Fruit fly (Drosophila melanogaster) whole organism, embryonic: Measurements from ENCODE around the gene CG10510.

Source experiments
- Asciz ChIP-seq: fragments of 200-800 bp; sonication (Bioruptor generic); optimal IDR thresholded peaks from 2 replicates; lab custom pipeline; 2017; ENCODE audit warnings: missing biosample characterization, mild to moderate bottlenecking, missing genetic modification characterization, missing genetic modification reagents
- Atf3 ChIP-seq: fragments of 200-800 bp; sonication (Bioruptor generic); optimal IDR thresholded peaks from 3 replicates; lab custom pipeline; 2016; ENCODE audit warnings: missing biosample characterization, missing genetic modification characterization
- Blimp-1 ChIP-seq: fragments of 200-800 bp; sonication (Bioruptor generic); optimal IDR thresholded peaks from 3 replicates; lab custom pipeline; 2018; ENCODE audit warnings: missing biosample characterization, missing genetic modification characterization, mild to moderate bottlenecking, moderate library complexity, missing genetic modification reagents
- C15 ChIP-seq: fragments of 200-800 bp; sonication (Bioruptor generic); IDR thresholded peaks from 3 replicates; pipeline ENCODE4 v1.3.6; 2022; ENCODE audit warnings: missing biosample characterization, missing genetic modification characterization
- CG11093 ChIP-seq: fragments of 200-800 bp; sonication (Bioruptor generic); IDR thresholded peaks from 3 replicates; pipeline ENCODE4 v1.3.6; 2022; ENCODE audit warnings: missing biosample characterization, missing genetic modification characterization
- CG11456 ChIP-seq: fragments of 200-800 bp; sonication (Bioruptor generic); IDR thresholded peaks from 3 replicates; pipeline ENCODE4 v1.3.6; 2022; ENCODE audit warnings: missing biosample characterization, missing genetic modification characterization
- CG12071 ChIP-seq: fragments of 200-800 bp; sonication (Bioruptor generic); optimal IDR thresholded peaks from 3 replicates; lab custom pipeline; 2018; ENCODE audit warnings: missing biosample characterization, mild to moderate bottlenecking, missing genetic modification characterization
- CG13424 ChIP-seq: fragments of 200-800 bp; sonication (Bioruptor generic); optimal IDR thresholded peaks from 2 replicates; lab custom pipeline; 2019; ENCODE audit warnings: missing biosample characterization, mild to moderate bottlenecking, missing genetic modification characterization, moderate library complexity
- CG17802 ChIP-seq: fragments of 200-800 bp; sonication (Bioruptor generic); optimal IDR thresholded peaks from 2 replicates; lab custom pipeline; 2018; ENCODE audit warnings: missing biosample characterization, mild to moderate bottlenecking, missing genetic modification characterization, moderate library complexity
- CG2199 ChIP-seq: fragments of 200-800 bp; sonication (Bioruptor generic); IDR thresholded peaks from 3 replicates; pipeline ENCODE4 v1.3.6; 2022; ENCODE audit warnings: missing biosample characterization, missing genetic modification characterization
- CG31224 ChIP-seq: fragments of 200-800 bp; sonication (Bioruptor generic); IDR thresholded peaks from 2 replicates; pipeline ENCODE4 v1.3.6; 2022; ENCODE audit warnings: missing biosample characterization, missing genetic modification characterization
- CG31388 ChIP-seq: fragments of 200-800 bp; sonication (Bioruptor generic); optimal IDR thresholded peaks from 2 replicates; lab custom pipeline; 2016; ENCODE audit warnings: missing biosample characterization, missing genetic modification characterization
- CG32532 ChIP-seq: fragments of 200-800 bp; sonication (Bioruptor generic); IDR thresholded peaks from 2 replicates; pipeline ENCODE4 v1.3.6; 2022; ENCODE audit warnings: missing biosample characterization, missing genetic modification characterization
- CG3407 ChIP-seq: fragments of 200-800 bp; sonication (Bioruptor generic); optimal IDR thresholded peaks from 2 replicates; lab custom pipeline; 2018; ENCODE audit warnings: missing biosample characterization, mild to moderate bottlenecking, missing genetic modification characterization
- CG42726 ChIP-seq: fragments of 200-800 bp; sonication (Bioruptor generic); IDR thresholded peaks from 2 replicates; pipeline ENCODE4 v1.3.6; 2022; ENCODE audit warnings: missing biosample characterization, missing genetic modification characterization; ENCODE audit not compliant: partially characterized antibody
- CG6791 ChIP-seq: fragments of 200-800 bp; sonication (Bioruptor generic); IDR thresholded peaks from 3 replicates; pipeline ENCODE4 v1.3.6; 2022; ENCODE audit warnings: missing biosample characterization, missing genetic modification characterization; ENCODE audit not compliant: partially characterized antibody
- CG7271 ChIP-seq: fragments of 200-800 bp; sonication (Bioruptor generic); optimal IDR thresholded peaks from 2 replicates; lab custom pipeline; 2018; ENCODE audit warnings: missing biosample characterization, mild to moderate bottlenecking, missing genetic modification characterization, moderate library complexity
- CG7556 ChIP-seq: fragments of 200-800 bp; sonication (Bioruptor generic); optimal IDR thresholded peaks from 2 replicates; lab custom pipeline; 2017; ENCODE audit warnings: missing biosample characterization, mild to moderate bottlenecking, missing genetic modification characterization
- CG7786 ChIP-seq: fragments of 200-800 bp; sonication (Bioruptor generic); optimal IDR thresholded peaks from 2 replicates; lab custom pipeline; 2016; ENCODE audit warnings: missing biosample characterization, missing genetic modification characterization
- Dbx ChIP-seq: fragments of 200-800 bp; sonication (Bioruptor generic); IDR thresholded peaks from 3 replicates; pipeline ENCODE4 v1.3.6; 2022; ENCODE audit warnings: missing biosample characterization, missing genetic modification characterization
- Doc3 ChIP-seq: fragments of 200-800 bp; sonication (Bioruptor generic); IDR thresholded peaks from 3 replicates; pipeline ENCODE4 v1.3.6; 2022; ENCODE audit warnings: missing biosample characterization, missing genetic modification characterization; ENCODE audit not compliant: partially characterized antibody
- H2.0 ChIP-seq: fragments of 200-800 bp; sonication (Bioruptor generic); IDR thresholded peaks from 2 replicates; pipeline ENCODE4 v1.3.6; 2022; ENCODE audit warnings: missing biosample characterization, missing genetic modification characterization
- Hand ChIP-seq: fragments of 200-800 bp; sonication (Bioruptor generic); optimal IDR thresholded peaks from 2 replicates; lab custom pipeline; 2017; ENCODE audit warnings: mild to moderate bottlenecking, missing biosample characterization, missing genetic modification reagents, missing genetic modification characterization
- HmgZ ChIP-seq: fragments of 200-800 bp; sonication (Bioruptor generic); optimal IDR thresholded peaks from 2 replicates; lab custom pipeline; 2018; ENCODE audit warnings: missing biosample characterization, mild to moderate bottlenecking, missing genetic modification characterization
- Hmx ChIP-seq: fragments of 200-800 bp; sonication (Bioruptor generic); optimal IDR thresholded peaks from 2 replicates; lab custom pipeline; 2016; ENCODE audit warnings: missing biosample characterization, missing genetic modification characterization
- Lim3 ChIP-seq: fragments of 200-800 bp; sonication (Bioruptor generic); IDR thresholded peaks from 2 replicates; pipeline ENCODE4 v1.3.6; 2022; ENCODE audit warnings: missing biosample characterization, missing genetic modification characterization
- MBD-R2 ChIP-seq: fragments of 200-800 bp; sonication (Bioruptor generic); IDR thresholded peaks from 2 replicates; pipeline ENCODE4 v1.3.6; 2022; ENCODE audit warnings: missing biosample characterization, missing genetic modification characterization
- Oaz ChIP-seq: fragments of 200-800 bp; sonication (Bioruptor generic); IDR thresholded peaks from 2 replicates; pipeline ENCODE4 v1.3.6; 2022; ENCODE audit warnings: missing biosample characterization, missing genetic modification characterization
- Oli ChIP-seq: fragments of 200-800 bp; sonication (Bioruptor generic); optimal IDR thresholded peaks from 2 replicates; lab custom pipeline; 2018; ENCODE audit warnings: missing biosample characterization, mild to moderate bottlenecking, missing genetic modification characterization, moderate library complexity
- Opbp ChIP-seq: fragments of 200-800 bp; sonication (Bioruptor generic); IDR thresholded peaks from 3 replicates; pipeline ENCODE4 v1.3.6; 2022; ENCODE audit warnings: missing biosample characterization, missing genetic modification characterization; ENCODE audit not compliant: partially characterized antibody
- Sin3A ChIP-seq: fragments of >200 bp; optimal IDR thresholded peaks from 2 replicates; lab custom pipeline; 2018
- Sox102F ChIP-seq: fragments of 200-800 bp; sonication (Bioruptor generic); optimal IDR thresholded peaks from 2 replicates; lab custom pipeline; 2018; ENCODE audit warnings: missing biosample characterization, mild to moderate bottlenecking, missing genetic modification characterization, moderate library complexity
- az2 ChIP-seq: fragments of 200-800 bp; sonication (Bioruptor generic); optimal IDR thresholded peaks from 3 replicates; lab custom pipeline; 2016; ENCODE audit warnings: missing biosample characterization, missing genetic modification characterization
- caup ChIP-seq: fragments of 200-800 bp; sonication (Bioruptor generic); optimal IDR thresholded peaks from 3 replicates; lab custom pipeline; 2017; ENCODE audit warnings: missing biosample characterization, mild to moderate bottlenecking, missing genetic modification characterization, moderate library complexity; ENCODE audit not compliant: severe bottlenecking
- chinmo ChIP-seq: fragments of 200-800 bp; sonication (Bioruptor generic); IDR thresholded peaks from 4 replicates; pipeline ENCODE4 v1.3.6; 2022; ENCODE audit warnings: missing biosample characterization, missing genetic modification characterization; ENCODE audit not compliant: partially characterized antibody
- en ChIP-seq: fragments of 200-800 bp; sonication (Bioruptor generic); optimal IDR thresholded peaks from 2 replicates; lab custom pipeline; 2016; ENCODE audit warnings: missing biosample characterization, missing genetic modification characterization
- fd102C ChIP-seq: fragments of 200-800 bp; sonication (Bioruptor generic); optimal IDR thresholded peaks from 2 replicates; lab custom pipeline; 2018; ENCODE audit warnings: missing biosample characterization, mild to moderate bottlenecking, missing genetic modification characterization, moderate library complexity
- fd3F ChIP-seq: fragments of 200-800 bp; sonication (Bioruptor generic); optimal IDR thresholded peaks from 2 replicates; lab custom pipeline; 2018; ENCODE audit warnings: missing biosample characterization, mild to moderate bottlenecking, missing genetic modification characterization, moderate library complexity
- gce ChIP-seq: fragments of 200-800 bp; sonication (Bioruptor generic); IDR thresholded peaks from 3 replicates; pipeline ENCODE4 v1.3.6; 2022; ENCODE audit warnings: missing biosample characterization, missing genetic modification characterization
- gsb-n ChIP-seq: fragments of 200-800 bp; sonication (Bioruptor generic); optimal IDR thresholded peaks from 3 replicates; lab custom pipeline; 2018; ENCODE audit warnings: missing biosample characterization, mild to moderate bottlenecking, missing genetic modification characterization
- gt ChIP-seq: fragments of 200-800 bp; sonication (Bioruptor generic); IDR thresholded peaks from 2 replicates; pipeline ENCODE4 v1.3.6; 2022; ENCODE audit warnings: missing biosample characterization, missing genetic modification characterization
- hbn ChIP-seq: fragments of 200-800 bp; sonication (Bioruptor generic); IDR thresholded peaks from 2 replicates; pipeline ENCODE4 v1.3.6; 2022; ENCODE audit warnings: missing biosample characterization, missing genetic modification characterization; ENCODE audit not compliant: partially characterized antibody
- klu ChIP-seq: fragments of 200-800 bp; sonication (Bioruptor generic); IDR thresholded peaks from 2 replicates; pipeline ENCODE4 v1.3.6; 2022; ENCODE audit warnings: missing biosample characterization, missing genetic modification characterization
- maf-S ChIP-seq: fragments of 200-800 bp; sonication (Bioruptor generic); optimal IDR thresholded peaks from 2 replicates; lab custom pipeline; 2016; ENCODE audit warnings: missing biosample characterization, missing genetic modification characterization
- pnt ChIP-seq: fragments of 200-800 bp; sonication (Bioruptor generic); optimal IDR thresholded peaks from 3 replicates; lab custom pipeline; 2016; ENCODE audit warnings: missing biosample characterization, missing genetic modification characterization
- schlank ChIP-seq: fragments of 200-800 bp; sonication (Bioruptor generic); optimal IDR thresholded peaks from 2 replicates; lab custom pipeline; 2018; ENCODE audit warnings: missing biosample characterization, mild to moderate bottlenecking, missing genetic modification characterization
- stwl ChIP-seq: fragments of 200-800 bp; sonication (Bioruptor generic); optimal IDR thresholded peaks from 3 replicates; lab custom pipeline; 2018; ENCODE audit warnings: missing biosample characterization, mild to moderate bottlenecking, missing genetic modification characterization, moderate library complexity
- trh ChIP-seq: fragments of 200-800 bp; sonication (Bioruptor generic); optimal IDR thresholded peaks from 2 replicates; lab custom pipeline; 2016; ENCODE audit warnings: missing biosample characterization, missing genetic modification characterization
- tup ChIP-seq: fragments of 200-800 bp; sonication (Bioruptor generic); optimal IDR thresholded peaks from 2 replicates; lab custom pipeline; 2016; ENCODE audit warnings: missing biosample characterization, mild to moderate bottlenecking, missing genetic modification characterization, moderate library complexity
- unc-4 ChIP-seq: fragments of 200-800 bp; sonication (Bioruptor generic); IDR thresholded peaks from 2 replicates; pipeline ENCODE4 v1.3.6; 2022; ENCODE audit warnings: missing biosample characterization, missing genetic modification characterization; ENCODE audit not compliant: partially characterized antibody
- yki ChIP-seq: fragments of >200 bp; optimal IDR thresholded peaks from 3 replicates; lab custom pipeline; 2018

CG10510 gene

DNA sequence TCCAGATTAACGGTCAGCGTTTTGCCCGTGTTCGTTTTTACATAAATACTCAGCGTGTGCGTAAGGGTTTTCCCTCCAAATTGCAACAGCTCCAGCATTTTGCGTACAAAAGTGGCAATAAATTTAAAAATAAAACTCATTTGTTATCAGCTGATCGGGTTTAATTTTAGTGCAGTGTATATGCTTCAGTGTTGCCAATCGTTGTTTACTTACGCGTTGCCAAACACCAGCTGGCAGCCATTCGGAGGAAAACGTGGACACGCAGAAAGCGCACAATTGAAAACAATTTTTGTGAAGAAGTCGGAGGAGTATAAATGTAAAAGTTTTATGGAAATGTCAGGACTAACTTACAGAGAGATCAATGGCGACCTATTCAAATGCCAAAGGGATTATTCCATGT lies 13.3 kb downstream of the CG10510 start, which contains the start of the genes Targ3 and park (continued):
- TF ChIP-seq Oli (tag; lab: Kevin White, UChicago) = no peak
- TF ChIP-seq en (GFP tag; lab: Kevin White, UChicago) = no peak
- TF ChIP-seq CG6791 = no peak
- no peak for TF ChIP-seq schlank (tag; lab: Kevin White, UChicago)
- no peak for TF ChIP-seq Sox102F (GFP tag; lab: Kevin White, UChicago)
- no peak for TF ChIP-seq Opbp (GFP tag; lab: Robert Waterston, UW)
- no peak for TF ChIP-seq CG13424 (tag; lab: Kevin White, UChicago)
- TF ChIP-seq unc-4 (GFP tag; lab: Robert Waterston, UW) = 0 out of 2 replicates have a peak, but pooled peaks have one; percentile 29
- TF ChIP-seq gce (GFP tag; lab: Robert Waterston, UW) = no peak
- TF ChIP-seq Sin3A (lab: Kevin White, UChicago) = peak; percentile 42
- no peak for TF ChIP-seq klu (GFP tag; lab: Robert Waterston, UW)
- peak; percentile 43 for TF ChIP-seq CG7786
- no peak for TF ChIP-seq CG7556 (GFP tag; lab: Kevin White, UChicago)
- TF ChIP-seq Hand (GFP tag; lab: Kevin White, UChicago) = no peak
- 0 out of 3 replicates have a peak, but pooled peaks have one; percentile 40 for TF ChIP-seq Dbx (GFP tag; lab: Robert Waterston, UW)
- TF ChIP-seq MBD-R2 (GFP tag; lab: Robert Waterston, UW) = peak; percentile 97
- no peak for TF ChIP-seq CG3407 (GFP tag; lab: Kevin White, UChicago)
- TF ChIP-seq gsb-n (tag; lab: Kevin White, UChicago) = no peak
- no peak for TF ChIP-seq Lim3 (GFP tag; lab: Robert Waterston, UW)
- TF ChIP-seq tup (GFP tag; lab: Kevin White, UChicago) = no peak
- TF ChIP-seq az2 (GFP tag; lab: Kevin White, UChicago) = no peak
- TF ChIP-seq H2.0 (GFP tag; lab: Robert Waterston, UW) = 0 out of 2 replicates have a peak, but pooled peaks have one; percentile 24
- no peak for TF ChIP-seq CG17802 (tag; lab: Kevin White, UChicago)
- no peak for TF ChIP-seq CG12071 (GFP tag; lab: Kevin White, UChicago)
- TF ChIP-seq fd102C (GFP tag; lab: Kevin White, UChicago) = no peak
- TF ChIP-seq gt (GFP tag; lab: Robert Waterston, UW) = no peak
- TF ChIP-seq Asciz (GFP tag; lab: Kevin White, UChicago) = no peak
- 0 out of 3 replicates have a peak, but pooled peaks have one; percentile 23 for TF ChIP-seq Doc3
- no peak for TF ChIP-seq Oaz (GFP tag; lab: Robert Waterston, UW)
- no peak for TF ChIP-seq yki (lab: Kevin White, UChicago)
- no peak for TF ChIP-seq Atf3 (GFP tag; lab: Kevin White, UChicago)
- TF ChIP-seq CG11456 (GFP tag; lab: Robert Waterston, UW) = no peak
- TF ChIP-seq CG31388 (GFP tag; lab: Kevin White, UChicago) = no peak
- TF ChIP-seq CG7271 (tag; lab: Kevin White, UChicago) = no peak
- TF ChIP-seq Blimp-1 (GFP tag; lab: Kevin White, UChicago) = no peak
- no peak for TF ChIP-seq pnt (GFP tag; lab: Kevin White, UChicago)
- no peak for TF ChIP-seq CG11093
- TF ChIP-seq fd3F (GFP tag; lab: Kevin White, UChicago) = no peak
- peak; percentile 71 for TF ChIP-seq stwl
- peak; percentile 48 for TF ChIP-seq HmgZ
- no peak for TF ChIP-seq trh (GFP tag; lab: Kevin White, UChicago)
- no peak for TF ChIP-seq hbn (GFP tag; lab: Robert Waterston, UW)
- peak; percentile 13 for TF ChIP-seq maf-S (GFP tag; lab: Kevin White, UChicago)
- no peak for TF ChIP-seq CG42726 (GFP tag; lab: Robert Waterston, UW)
- 0 out of 3 replicates have a peak, but pooled peaks have one; percentile 33 for TF ChIP-seq CG2199 (GFP tag; lab: Robert Waterston, UW)
- no peak for TF ChIP-seq chinmo (GFP tag; lab: Robert Waterston, UW)
- no peak for TF ChIP-seq caup (GFP tag; lab: Kevin White, UChicago)
- no peak for TF ChIP-seq C15 (GFP tag; lab: Robert Waterston, UW)
- no peak for TF ChIP-seq CG31224 (GFP tag; lab: Robert Waterston, UW)
- TF ChIP-seq CG32532 (GFP tag; lab: Robert Waterston, UW) = no peak
- no peak for TF ChIP-seq Hmx (GFP tag; lab: Kevin White, UChicago)
